Worm (Caenorhabditis elegans) whole organism, L3 larva: ENCODE measurements around the gene T04F8.2.

Source experiments
- R02D3.7 ChIP-seq: fragments of 150-350 bp; optimal IDR thresholded peaks from 2 replicates; lab custom pipeline; 2014; ENCODE audit warnings: missing biosample characterization, missing genetic modification characterization
- ZK546.5 ChIP-seq: sonication (generic microtip); optimal IDR thresholded peaks from 2 replicates; lab custom pipeline; 2017; ENCODE audit warnings: missing biosample characterization, missing genetic modification characterization
- aly-2 ChIP-seq: fragments of 150-350 bp; optimal IDR thresholded peaks from 2 replicates; lab custom pipeline; 2014; ENCODE audit warnings: missing biosample characterization, missing genetic modification characterization
- ama-1 ChIP-seq: fragments of 150-350 bp; optimal IDR thresholded peaks from 2 replicates; lab custom pipeline; 2018
- ceh-16 ChIP-seq: sonication (generic microtip); optimal IDR thresholded peaks from 2 replicates; lab custom pipeline; 2017; ENCODE audit warnings: missing biosample characterization, missing genetic modification characterization
- ceh-28 ChIP-seq: fragments of 150-350 bp; optimal IDR thresholded peaks from 2 replicates; lab custom pipeline; 2014; ENCODE audit warnings: missing biosample characterization, missing genetic modification reagents, missing genetic modification characterization
- ceh-82 ChIP-seq: fragments of 150-350 bp; optimal IDR thresholded peaks from 2 replicates; lab custom pipeline; 2014; ENCODE audit warnings: missing biosample characterization, missing genetic modification characterization
- ceh-9 ChIP-seq: sonication (generic microtip); optimal IDR thresholded peaks from 2 replicates; lab custom pipeline; 2018; ENCODE audit warnings: missing biosample characterization, missing genetic modification characterization
- daf-12 ChIP-seq: fragments of 150-350 bp; optimal IDR thresholded peaks from 2 replicates; lab custom pipeline; 2014; ENCODE audit warnings: missing biosample characterization, missing genetic modification reagents, missing genetic modification characterization
- egl-27 ChIP-seq: sonication (generic microtip); optimal IDR thresholded peaks from 4 replicates; lab custom pipeline; 2017; ENCODE audit warnings: missing biosample characterization, missing genetic modification reagents, missing genetic modification characterization
- egl-5 ChIP-seq: fragments of 150-350 bp; optimal IDR thresholded peaks from 2 replicates; lab custom pipeline; 2017; ENCODE audit warnings: missing biosample characterization, missing genetic modification reagents, missing genetic modification characterization, inconsistent platforms
- elt-1 ChIP-seq: fragments of 150-350 bp; optimal IDR thresholded peaks from 2 replicates; lab custom pipeline; 2014; ENCODE audit warnings: missing biosample characterization, missing genetic modification characterization
- elt-2 ChIP-seq: sonication (generic microtip); optimal IDR thresholded peaks from 2 replicates; lab custom pipeline; 2016; ENCODE audit warnings: missing genetic modification reagents, mild to moderate bottlenecking, missing genetic modification characterization, missing compliant biosample characterization
- elt-3 ChIP-seq, 3 experiments: fragments of 150-350 bp in 1 of 3; sonication (generic microtip) in 2 of 3; optimal IDR thresholded peaks; 2 replicates in 2 of 3; 4 replicates in 1 of 3; lab custom pipeline; 2014 to 2017; ENCODE audit warnings: missing biosample characterization in 3 of 3, missing genetic modification characterization in 3 of 3
- eor-1 ChIP-seq, 2 experiments: fragments of 150-350 bp; optimal IDR thresholded peaks; 2 replicates each; lab custom pipeline; 2014 to 2018; ENCODE audit warnings: missing biosample characterization in 2 of 2, missing genetic modification characterization in 2 of 2
- fkh-10 ChIP-seq: sonication (generic microtip); optimal IDR thresholded peaks from 2 replicates; lab custom pipeline; 2017; ENCODE audit warnings: missing biosample characterization, missing genetic modification reagents, missing genetic modification characterization
- fkh-2 ChIP-seq: fragments of 150-350 bp; optimal IDR thresholded peaks from 2 replicates; lab custom pipeline; 2014; ENCODE audit warnings: missing biosample characterization, missing genetic modification reagents, missing genetic modification characterization
- fos-1 ChIP-seq: fragments of 150-350 bp; optimal IDR thresholded peaks from 2 replicates; lab custom pipeline; 2014; ENCODE audit warnings: missing biosample characterization, missing genetic modification characterization
- hmg-11 ChIP-seq: sonication (generic microtip); optimal IDR thresholded peaks from 2 replicates; lab custom pipeline; 2016; ENCODE audit warnings: missing genetic modification characterization, missing compliant biosample characterization
- jun-1 ChIP-seq: fragments of 150-350 bp; optimal IDR thresholded peaks from 2 replicates; lab custom pipeline; 2014; ENCODE audit warnings: missing biosample characterization, missing genetic modification reagents, missing genetic modification characterization
- lin-15B ChIP-seq: fragments of 150-350 bp; optimal IDR thresholded peaks from 2 replicates; lab custom pipeline; 2014; ENCODE audit warnings: missing biosample characterization, missing genetic modification characterization
- mdl-1 ChIP-seq: fragments of 150-350 bp; optimal IDR thresholded peaks from 2 replicates; lab custom pipeline; 2014; ENCODE audit warnings: missing biosample characterization, missing genetic modification characterization
- mml-1 ChIP-seq: fragments of 150-350 bp; sonication (generic microtip); optimal IDR thresholded peaks from 3 replicates; lab custom pipeline; 2014; ENCODE audit warnings: missing biosample characterization, missing genetic modification characterization
- nfya-1 ChIP-seq: sonication (generic microtip); optimal IDR thresholded peaks from 2 replicates; lab custom pipeline; 2017; ENCODE audit warnings: missing genetic modification characterization, mild to moderate bottlenecking, missing compliant biosample characterization, antibody characterized with exemption, moderate library complexity; ENCODE audit not compliant: insufficient read depth
- nhr-11 ChIP-seq: fragments of 150-350 bp; optimal IDR thresholded peaks from 2 replicates; lab custom pipeline; 2014; ENCODE audit warnings: missing biosample characterization, missing genetic modification characterization
- nhr-12 ChIP-seq: fragments of 150-350 bp; optimal IDR thresholded peaks from 2 replicates; lab custom pipeline; 2014; ENCODE audit warnings: missing biosample characterization, missing genetic modification characterization
- nhr-237 ChIP-seq: fragments of 150-350 bp; optimal IDR thresholded peaks from 2 replicates; lab custom pipeline; 2014; ENCODE audit warnings: missing biosample characterization, missing genetic modification characterization
- nhr-25 ChIP-seq: sonication (generic microtip); optimal IDR thresholded peaks from 2 replicates; lab custom pipeline; 2017; ENCODE audit warnings: missing biosample characterization, missing genetic modification characterization
- nhr-43 ChIP-seq: sonication (generic microtip); optimal IDR thresholded peaks from 2 replicates; lab custom pipeline; 2016; ENCODE audit warnings: mild to moderate bottlenecking, missing genetic modification characterization, missing compliant biosample characterization; ENCODE audit not compliant: poor library complexity, severe bottlenecking
- nhr-67 ChIP-seq: fragments of 150-350 bp; optimal IDR thresholded peaks from 2 replicates; lab custom pipeline; 2014; ENCODE audit warnings: missing biosample characterization, missing genetic modification characterization
- nhr-76 ChIP-seq: fragments of 150-350 bp; sonication (generic microtip); optimal IDR thresholded peaks from 5 replicates; lab custom pipeline; 2014; ENCODE audit warnings: missing biosample characterization, missing genetic modification characterization
- nhr-77 ChIP-seq: fragments of 150-350 bp; optimal IDR thresholded peaks from 2 replicates; lab custom pipeline; 2014; ENCODE audit warnings: missing biosample characterization, missing genetic modification characterization
- pha-4 ChIP-seq: fragments of 150-350 bp; optimal IDR thresholded peaks from 2 replicates; lab custom pipeline; 2014; ENCODE audit warnings: missing biosample characterization, missing genetic modification reagents, missing genetic modification characterization
- pqm-1 ChIP-seq: fragments of 150-350 bp; optimal IDR thresholded peaks from 2 replicates; lab custom pipeline; 2017; ENCODE audit warnings: missing biosample characterization, missing genetic modification characterization, inconsistent platforms
- sea-2 ChIP-seq: fragments of 150-350 bp; sonication (generic microtip); optimal IDR thresholded peaks from 4 replicates; lab custom pipeline; 2014; ENCODE audit warnings: missing biosample characterization, missing genetic modification reagents, missing genetic modification characterization
- skn-1 ChIP-seq: fragments of 150-350 bp; optimal IDR thresholded peaks from 2 replicates; lab custom pipeline; 2014; ENCODE audit warnings: missing biosample characterization, missing genetic modification characterization
- snpc-4 ChIP-seq: fragments of 150-350 bp; optimal IDR thresholded peaks from 2 replicates; lab custom pipeline; 2014; ENCODE audit warnings: missing biosample characterization, missing genetic modification characterization
- tbx-2 ChIP-seq: sonication (generic microtip); optimal IDR thresholded peaks from 2 replicates; lab custom pipeline; 2016; ENCODE audit warnings: mild to moderate bottlenecking, missing genetic modification characterization, missing compliant biosample characterization
- unc-39 ChIP-seq: sonication (generic microtip); optimal IDR thresholded peaks from 4 replicates; lab custom pipeline; 2017; ENCODE audit warnings: missing biosample characterization, missing genetic modification characterization
- unc-62 ChIP-seq: fragments of 150-350 bp; sonication (generic microtip); optimal IDR thresholded peaks from 4 replicates; lab custom pipeline; 2014; ENCODE audit warnings: missing biosample characterization, missing genetic modification reagents, missing genetic modification characterization
- ztf-11 ChIP-seq: fragments of 150-350 bp; optimal IDR thresholded peaks from 2 replicates; lab custom pipeline; 2014; ENCODE audit warnings: missing biosample characterization, missing genetic modification characterization
- ztf-4 ChIP-seq: fragments of 150-350 bp; optimal IDR thresholded peaks from 2 replicates; lab custom pipeline; 2014; ENCODE audit warnings: missing biosample characterization, missing genetic modification characterization

Gene T04F8.2

ce11 chrX:11702236-11702635 is 45.9 kb upstream of the T04F8.2 start, which contains the start of gene C44C10.3:
Gene C44C10.3, plus strand, starts transcription at chrX:11702536.
- TF ChIP-seq nhr-237 (tag; lab: Kevin White, UChicago) (no peak), jun-1 (tag; lab: Kevin White, UChicago) (no peak), nhr-67 (tag; lab: Kevin White, UChicago) (no peak), pqm-1 (tag; lab: Kevin White, UChicago) (no peak), nhr-77 (tag; lab: Kevin White, UChicago) (no peak), unc-62 (GFP tag; lab: Kevin White, UChicago) (no peak), unc-39 (tag; lab: Kevin White, UChicago) (no peak), nhr-12 (tag; lab: Kevin White, UChicago) (no peak), daf-12 (tag; lab: Kevin White, UChicago) (no peak), egl-5 (tag; lab: Kevin White, UChicago) (no peak), R02D3.7 (tag; lab: Kevin White, UChicago) (no peak), egl-27 (tag; lab: Kevin White, UChicago) (no peak)

- TF ChIP-seq pha-4 (tag; lab: Kevin White, UChicago) = no peak
- no peak for TF ChIP-seq nhr-12 (tag; lab: Kevin White, UChicago)
- TF ChIP-seq ceh-82 (tag; lab: Kevin White, UChicago) = no peak
- no peak for TF ChIP-seq unc-39 (tag; lab: Kevin White, UChicago)
- no peak for TF ChIP-seq tbx-2 (tag; lab: Kevin White, UChicago)
- no peak for TF ChIP-seq egl-5 (tag; lab: Kevin White, UChicago)
- TF ChIP-seq egl-27 (tag; lab: Kevin White, UChicago) = no peak
- no peak for TF ChIP-seq elt-2 (tag; lab: Kevin White, UChicago)
- no peak for TF ChIP-seq nhr-43 (tag; lab: Kevin White, UChicago)
- TF ChIP-seq fkh-10 (GFP tag; lab: Kevin White, UChicago) = no peak
- TF ChIP-seq nhr-237 (tag; lab: Kevin White, UChicago) = no peak
- no peak for TF ChIP-seq jun-1 (tag; lab: Kevin White, UChicago)
- no peak for TF ChIP-seq lin-15B (tag; lab: Kevin White, UChicago)
- TF ChIP-seq sea-2 (GFP tag; lab: Kevin White, UChicago) = no peak
- TF ChIP-seq ceh-9 = no peak
- TF ChIP-seq pqm-1 (tag; lab: Kevin White, UChicago) = no peak
- no peak for TF ChIP-seq elt-3 (tag; optimal IDR thresholded peaks at IDR 0.05; lab: Kevin White, UChicago)
- TF ChIP-seq skn-1 (tag; lab: Kevin White, UChicago) = no peak
Observed at ce11 chrX:11700263-11700662, 43.9 kb upstream of the T04F8.2 start, which contains the start of gene C44C10.15. Gene C44C10.15, minus strand, starts transcription at chrX:11700363.

ce11 chrX:11696696-11697095 is 40.3 kb upstream of the T04F8.2 start, which contains the start of gene C44C10.12:
Gene C44C10.12, plus strand, starts transcription at chrX:11696996.
- TF ChIP-seq nhr-25 (tag; lab: Kevin White, UChicago) (no peak), elt-2 (tag; lab: Kevin White, UChicago) (no peak), pqm-1 (tag; lab: Kevin White, UChicago) (no peak), egl-27 (tag; lab: Kevin White, UChicago) (no peak), ceh-9 (no peak), elt-3 (tag; optimal IDR thresholded peaks at IDR 0.05; lab: Kevin White, UChicago) (no peak)

- TF ChIP-seq mdl-1 (tag; lab: Kevin White, UChicago) (no peak), ceh-16 (tag; lab: Kevin White, UChicago) (no peak), nfya-1 (no peak), elt-1 (tag; lab: Kevin White, UChicago) (no peak), mml-1 (no peak), nhr-76 (tag; lab: Kevin White, UChicago) (no peak), ZK546.5 (tag; lab: Kevin White, UChicago) (no peak), fkh-10 (GFP tag; lab: Kevin White, UChicago) (no peak), nhr-11 (no peak), ceh-28 (tag; lab: Kevin White, UChicago) (no peak), unc-39 (tag; lab: Kevin White, UChicago) (no peak), jun-1 (tag; lab: Kevin White, UChicago) (no peak), lin-15B (tag; lab: Kevin White, UChicago) (peak; percentile 41), skn-1 (tag; lab: Kevin White, UChicago) (no peak), nhr-12 (tag; lab: Kevin White, UChicago) (no peak), ama-1 (lab: Kevin White, UChicago) (no peak), elt-3 (tag; optimal IDR thresholded peaks at IDR 0.05; lab: Kevin White, UChicago) (no peak), fkh-2 (tag; lab: Kevin White, UChicago) (no peak), tbx-2 (tag; lab: Kevin White, UChicago) (no peak), nhr-25 (tag; lab: Kevin White, UChicago) (peak; percentile 31), pqm-1 (tag; lab: Kevin White, UChicago) (no peak), R02D3.7 (tag; lab: Kevin White, UChicago) (no peak), snpc-4 (tag; lab: Kevin White, UChicago) (peak; percentile 57), eor-1 (tag; optimal IDR thresholded peaks at IDR 0.05; lab: Kevin White, UChicago) (no peak), ztf-4 (tag; lab: Kevin White, UChicago) (no peak), elt-2 (tag; lab: Kevin White, UChicago) (peak; percentile 28), unc-62 (GFP tag; lab: Kevin White, UChicago) (no peak), fos-1 (no peak), hmg-11 (tag; lab: Kevin White, UChicago) (no peak), nhr-43 (tag; lab: Kevin White, UChicago) (peak; percentile 8), pha-4 (tag; lab: Kevin White, UChicago) (peak; percentile 78), ztf-11 (tag; lab: Kevin White, UChicago) (no peak), aly-2 (no peak), egl-5 (tag; lab: Kevin White, UChicago) (peak; percentile 54), daf-12 (tag; lab: Kevin White, UChicago) (no peak), sea-2 (GFP tag; lab: Kevin White, UChicago) (no peak)
Observed at ce11 chrX:11693092-11693491, 36.7 kb upstream of the T04F8.2 start, which contains the start of gene smcl-1. Gene smcl-1, plus strand, starts transcription at chrX:11693464.
